Worm (Caenorhabditis elegans) whole organism, L4 larva: ENCODE data around the gene Y37E11AL.3.

Source experiments
- F10B5.3 ChIP-seq: sonication (generic microtip); optimal IDR thresholded peaks from 2 replicates; lab custom pipeline; 2016; ENCODE audit warnings: mild to moderate bottlenecking, missing genetic modification characterization, missing compliant biosample characterization
- F49E8.2 ChIP-seq: sonication (generic microtip); optimal IDR thresholded peaks from 2 replicates; lab custom pipeline; 2016; ENCODE audit warnings: missing compliant biosample characterization, mild to moderate bottlenecking, missing genetic modification characterization, borderline replicate concordance
- T26A8.4 ChIP-seq: fragments of 200-800 bp; sonication (Bioruptor generic); IDR thresholded peaks from 2 replicates; pipeline ENCODE4 v1.3.6; 2022; ENCODE audit warnings: missing genetic modification characterization, missing compliant biosample characterization
- Y75B8A.6 ChIP-seq: fragments of 200-800 bp; sonication (Bioruptor generic); IDR thresholded peaks from 2 replicates; pipeline ENCODE4 v1.3.6; 2022; ENCODE audit warnings: missing genetic modification reagents, missing genetic modification characterization, missing compliant biosample characterization
- aha-1 ChIP-seq: fragments of 150-350 bp; peaks from one replicate; lab custom pipeline; 2014; ENCODE audit warnings: missing biosample characterization, missing genetic modification characterization
- ceh-20 ChIP-seq: fragments of 200-800 bp; sonication (Bioruptor generic); IDR thresholded peaks from 2 replicates; pipeline ENCODE4 v1.3.6; 2022; ENCODE audit warnings: missing genetic modification reagents, missing genetic modification characterization, missing compliant biosample characterization
- daf-16 ChIP-seq, 3 experiments: sonication (generic microtip); optimal IDR thresholded peaks; 2 replicates each; lab custom pipeline; 2016 to 2017; ENCODE audit warnings: missing genetic modification characterization in 3 of 3, missing genetic modification reagents in 3 of 3, mild to moderate bottlenecking in 2 of 3, missing compliant biosample characterization in 2 of 3, missing biosample characterization in 1 of 3, moderate library complexity in 1 of 3
- daf-8 ChIP-seq: fragments of 200-800 bp; sonication (Bioruptor generic); IDR thresholded peaks from 2 replicates; pipeline ENCODE4 v1.3.6; 2022; ENCODE audit warnings: missing genetic modification characterization, missing compliant biosample characterization
- dmd-6 ChIP-seq: fragments of 200-800 bp; sonication (Bioruptor generic); IDR thresholded peaks from 2 replicates; pipeline ENCODE4 v1.3.6; 2022; ENCODE audit warnings: missing genetic modification reagents, missing genetic modification characterization, missing compliant biosample characterization
- dmd-8 ChIP-seq: fragments of 200-800 bp; sonication (Bioruptor generic); IDR thresholded peaks from 2 replicates; pipeline ENCODE4 v1.3.6; 2022; ENCODE audit warnings: missing genetic modification characterization, missing compliant biosample characterization
- dpl-1 ChIP-seq: fragments of 150-350 bp; optimal IDR thresholded peaks from 2 replicates; lab custom pipeline; 2014; ENCODE audit warnings: missing biosample characterization, missing genetic modification reagents, missing genetic modification characterization
- dve-1 ChIP-seq: sonication (generic microtip); optimal IDR thresholded peaks from 2 replicates; lab custom pipeline; 2017; ENCODE audit warnings: antibody characterized with exemption, mild to moderate bottlenecking, missing genetic modification characterization, missing compliant biosample characterization; ENCODE audit not compliant: insufficient read depth
- fkh-10 ChIP-seq: fragments of 150-350 bp; optimal IDR thresholded peaks from 2 replicates; lab custom pipeline; 2014; ENCODE audit warnings: missing biosample characterization, missing genetic modification reagents, missing genetic modification characterization
- gei-8 ChIP-seq: fragments of 200-800 bp; sonication (Bioruptor generic); optimal IDR thresholded peaks from 2 replicates; lab custom pipeline; 2018; ENCODE audit warnings: mild to moderate bottlenecking, missing genetic modification characterization, missing compliant biosample characterization
- hif-1 ChIP-seq, 2 experiments: sonication (generic microtip); optimal IDR thresholded peaks; 2 replicates each; lab custom pipeline; 2016 to 2017; ENCODE audit warnings: missing compliant biosample characterization in 2 of 2, missing genetic modification characterization in 2 of 2, missing genetic modification reagents in 2 of 2, missing genotype in 2 of 2, mild to moderate bottlenecking in 1 of 2
- hlh-11 ChIP-seq: fragments of 200-800 bp; sonication (Bioruptor generic); optimal IDR thresholded peaks from 2 replicates; lab custom pipeline; 2018; ENCODE audit warnings: mild to moderate bottlenecking, missing genetic modification characterization, missing compliant biosample characterization
- hlh-30 ChIP-seq: sonication (generic microtip); optimal IDR thresholded peaks from 2 replicates; lab custom pipeline; 2017; ENCODE audit warnings: antibody characterized with exemption, mild to moderate bottlenecking, missing genetic modification characterization, missing compliant biosample characterization; ENCODE audit not compliant: insufficient read depth
- jun-1 ChIP-seq: fragments of 150-350 bp; optimal IDR thresholded peaks from 2 replicates; lab custom pipeline; 2014; ENCODE audit warnings: missing biosample characterization, missing genetic modification reagents, missing genetic modification characterization
- lin-29 ChIP-seq: fragments of 200-800 bp; sonication (Bioruptor generic); IDR thresholded peaks from 2 replicates; pipeline ENCODE4 v1.3.6; 2022; ENCODE audit warnings: missing genetic modification reagents, missing genetic modification characterization, missing compliant biosample characterization
- madf-5 ChIP-seq, 2 experiments: fragments of 200-800 bp; sonication (Bioruptor generic); IDR thresholded peaks; 2 replicates each; pipeline ENCODE4 v1.3.6; 2022; ENCODE audit warnings: missing compliant biosample characterization in 2 of 2, missing genetic modification characterization in 2 of 2
- mdl-1 ChIP-seq, 2 experiments: fragments of 150-350 bp in 1 of 2; sonication (generic microtip) in 1 of 2; optimal IDR thresholded peaks; 2 replicates each; lab custom pipeline; 2014 to 2017; ENCODE audit warnings: missing biosample characterization in 2 of 2, missing genetic modification characterization in 2 of 2
- mep-1 ChIP-seq: fragments of 150-350 bp; sonication (generic microtip); optimal IDR thresholded peaks from 3 replicates; lab custom pipeline; 2014; ENCODE audit warnings: missing biosample characterization, missing genetic modification characterization
- mes-2 ChIP-seq: sonication (generic microtip); optimal IDR thresholded peaks from 2 replicates; lab custom pipeline; 2016; ENCODE audit warnings: missing genotype, mild to moderate bottlenecking, missing genetic modification characterization, missing compliant biosample characterization; ENCODE audit not compliant: poor library complexity, severe bottlenecking
- mxl-2 ChIP-seq: fragments of 200-800 bp; sonication (Bioruptor generic); conservative IDR thresholded peaks from 2 replicates; pipeline ENCODE4 v1.3.6; 2022; ENCODE audit warnings: missing genetic modification reagents, missing genetic modification characterization, missing compliant biosample characterization
- mxl-3 ChIP-seq: fragments of 200-800 bp; sonication (Bioruptor generic); optimal IDR thresholded peaks from 2 replicates; lab custom pipeline; 2018; ENCODE audit warnings: mild to moderate bottlenecking, missing genetic modification characterization, missing compliant biosample characterization
- nhr-10 ChIP-seq: fragments of 150-350 bp; optimal IDR thresholded peaks from 2 replicates; lab custom pipeline; 2014; ENCODE audit warnings: missing biosample characterization, missing genetic modification characterization
- nhr-102 ChIP-seq: sonication (generic microtip); optimal IDR thresholded peaks from 2 replicates; lab custom pipeline; 2016; ENCODE audit warnings: mild to moderate bottlenecking, missing genetic modification characterization, moderate library complexity, missing compliant biosample characterization
- nhr-11 ChIP-seq: fragments of 150-350 bp; optimal IDR thresholded peaks from 2 replicates; lab custom pipeline; 2014; ENCODE audit warnings: missing biosample characterization, missing genetic modification characterization
- nhr-25 ChIP-seq: sonication (generic microtip); optimal IDR thresholded peaks from 2 replicates; lab custom pipeline; 2017; ENCODE audit warnings: missing genetic modification characterization, mild to moderate bottlenecking, missing compliant biosample characterization, antibody characterized with exemption, moderate library complexity, borderline replicate concordance; ENCODE audit not compliant: insufficient read depth
- nhr-28 ChIP-seq: fragments of 150-350 bp; optimal IDR thresholded peaks from 2 replicates; lab custom pipeline; 2014; ENCODE audit warnings: missing biosample characterization, missing genetic modification characterization
- nhr-42 ChIP-seq: fragments of 200-800 bp; sonication (Bioruptor generic); IDR thresholded peaks from 2 replicates; pipeline ENCODE4 v1.3.6; 2022; ENCODE audit warnings: missing genetic modification characterization, missing compliant biosample characterization
- nhr-48 ChIP-seq: sonication (generic microtip); optimal IDR thresholded peaks from 2 replicates; lab custom pipeline; 2016; ENCODE audit warnings: mild to moderate bottlenecking, missing genetic modification characterization, missing compliant biosample characterization
- nhr-76 ChIP-seq: fragments of 150-350 bp; optimal IDR thresholded peaks from 2 replicates; lab custom pipeline; 2014; ENCODE audit warnings: missing biosample characterization, missing genetic modification characterization
- nhr-77 ChIP-seq: fragments of 150-350 bp; optimal IDR thresholded peaks from 2 replicates; lab custom pipeline; 2014; ENCODE audit warnings: missing biosample characterization, missing genetic modification characterization
- pha-4 ChIP-seq, 2 experiments: fragments of 150-350 bp in 1 of 2; fragments of 200-800 bp in 1 of 2; sonication (Bioruptor generic) in 1 of 2; IDR thresholded peaks in 1 of 2; optimal IDR thresholded peaks in 1 of 2; 2 replicates each; pipeline versions ENCODE4 v1.3.6 to Lab custom; 2014 to 2022; ENCODE audit warnings: missing genetic modification characterization in 2 of 2, missing genetic modification reagents in 2 of 2, missing biosample characterization in 1 of 2, missing compliant biosample characterization in 1 of 2
- php-3 ChIP-seq: fragments of 200-800 bp; sonication (Bioruptor generic); IDR thresholded peaks from 2 replicates; pipeline ENCODE4 v1.3.6; 2022; ENCODE audit warnings: missing genetic modification reagents, missing genetic modification characterization, missing compliant biosample characterization
- snpc-4 ChIP-seq: fragments of 150-350 bp; optimal IDR thresholded peaks from 2 replicates; lab custom pipeline; 2014; ENCODE audit warnings: missing biosample characterization, missing genetic modification characterization
- tag-97 ChIP-seq: fragments of 200-800 bp; sonication (Bioruptor generic); IDR thresholded peaks from 2 replicates; pipeline ENCODE4 v1.3.6; 2022; ENCODE audit warnings: missing genetic modification characterization, missing compliant biosample characterization
- tra-1 ChIP-seq: fragments of 200-800 bp; sonication (Bioruptor generic); IDR thresholded peaks from 2 replicates; pipeline ENCODE4 v1.3.6; 2022; ENCODE audit warnings: missing genetic modification reagents, missing genetic modification characterization, missing compliant biosample characterization
- unc-62 ChIP-seq, 3 experiments: fragments of 150-350 bp in 1 of 3; sonication (generic microtip); optimal IDR thresholded peaks in 2 of 3; peaks in 1 of 3; 1 replicate in 1 of 3; 2 replicates in 2 of 3; lab custom pipeline; 2014 to 2017; ENCODE audit warnings: missing biosample characterization in 3 of 3, missing genetic modification characterization in 3 of 3, missing genetic modification reagents in 3 of 3, missing genotype in 1 of 3
- zag-1 ChIP-seq: fragments of 150-350 bp; optimal IDR thresholded peaks from 2 replicates; lab custom pipeline; 2014; ENCODE audit warnings: missing biosample characterization, missing genetic modification characterization
- zfp-2 ChIP-seq: sonication (generic microtip); optimal IDR thresholded peaks from 2 replicates; lab custom pipeline; 2016; ENCODE audit warnings: mild to moderate bottlenecking, missing genetic modification characterization, missing compliant biosample characterization
- zfp-3 ChIP-seq: fragments of 200-800 bp; sonication (Bioruptor generic); conservative IDR thresholded peaks from 2 replicates; pipeline ENCODE4 v1.3.6; 2022; ENCODE audit warnings: missing genetic modification reagents, missing genetic modification characterization, missing compliant biosample characterization
- ztf-7 ChIP-seq: fragments of 150-350 bp; optimal IDR thresholded peaks from 2 replicates; lab custom pipeline; 2014; ENCODE audit warnings: missing biosample characterization, missing genetic modification characterization

Gene Y37E11AL.3

DNA sequence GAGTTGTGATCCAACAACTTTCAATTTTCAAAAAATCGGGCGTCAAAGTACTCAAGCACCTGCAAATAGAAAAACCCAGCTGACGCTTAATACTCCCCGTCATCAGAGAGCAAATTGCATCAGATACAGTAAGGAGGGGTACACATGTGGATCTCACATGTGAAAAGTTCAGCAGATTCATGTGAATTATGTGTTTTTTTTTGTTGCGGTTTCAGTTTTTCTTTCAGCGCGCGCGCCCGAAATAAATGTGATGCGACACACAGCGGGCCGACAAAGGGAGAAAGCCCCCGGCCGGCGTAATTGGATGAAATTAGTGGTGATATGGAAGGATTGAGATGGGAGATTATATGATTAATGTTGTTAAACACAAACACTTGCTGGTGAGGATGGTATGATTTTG lies 42.5 kb upstream of the Y37E11AL.3 start (continued):
- TF ChIP-seq daf-8 (GFP tag; lab: Robert Waterston, UW) (no peak), mdl-1 (tag; optimal IDR thresholded peaks at IDR 0.05; lab: Kevin White, UChicago) (peak in 1 of 2 experiments; percentile 71), zfp-3 (GFP tag; lab: Robert Waterston, UW) (no peak)

DNA sequence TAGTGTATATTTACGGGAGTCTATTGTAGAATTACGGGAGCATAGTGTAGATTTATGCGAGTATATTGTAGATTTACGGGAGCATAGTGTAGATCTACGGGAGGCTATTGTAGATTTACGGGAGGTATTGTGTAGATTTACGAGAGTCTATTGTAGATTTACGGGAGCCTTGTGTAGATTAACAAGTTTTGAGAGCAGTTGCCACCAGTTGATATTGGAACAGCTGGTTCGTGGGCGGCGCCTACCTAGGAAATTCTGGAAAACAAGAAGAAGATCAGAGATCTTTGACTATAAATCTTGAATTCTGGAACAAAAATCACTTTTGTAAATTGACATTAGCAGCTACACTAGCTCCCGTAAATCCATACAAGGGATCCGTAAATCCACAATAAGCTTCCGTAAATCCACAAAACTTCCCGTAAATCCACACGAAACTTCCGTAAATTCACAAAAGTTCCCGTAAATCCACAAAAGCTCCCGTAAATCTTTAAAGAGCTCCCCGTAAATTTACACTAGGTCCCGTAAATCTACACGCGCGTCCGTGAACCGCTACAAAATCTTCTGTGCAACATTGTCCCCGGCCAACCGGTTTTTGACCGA lies 41.9 kb upstream of the Y37E11AL.3 start:
- TF ChIP-seq snpc-4 (no peak), Y75B8A.6 (GFP tag; lab: Robert Waterston, UW) (no peak), ztf-7 (no peak), zag-1 (tag; lab: Kevin White, UChicago) (no peak), unc-62 (GFP tag; optimal IDR thresholded peaks at IDR 0.05 in 1 of 2; lab: Kevin White, UChicago) (no peak), unc-62 (tag; optimal IDR thresholded peaks at IDR 0.05; lab: Kevin White, UChicago) (no peak)

DNA sequence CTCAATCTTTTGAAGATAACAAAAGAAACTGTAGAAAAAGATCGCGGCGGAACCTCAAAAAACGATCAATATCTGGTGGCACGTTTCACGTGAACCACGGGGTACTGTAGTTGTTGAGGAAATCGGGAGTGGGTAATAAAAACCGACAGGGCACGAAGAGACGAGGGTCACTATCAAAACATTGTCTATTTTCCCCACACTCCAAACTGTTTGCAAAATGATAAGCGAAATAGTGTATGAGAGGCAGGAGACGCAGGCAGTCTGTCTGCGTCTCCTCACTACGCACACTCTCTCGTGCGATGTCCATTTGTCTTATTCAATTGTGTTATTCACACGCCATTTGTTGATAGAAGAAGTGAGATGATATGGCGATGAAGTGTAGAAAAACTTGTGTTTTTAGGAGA lies 41.3 kb upstream of the Y37E11AL.3 start:
- TF ChIP-seq nhr-48 (tag; lab: Kevin White, UChicago), result peak; percentile 94
- TF ChIP-seq nhr-102 (tag; lab: Kevin White, UChicago), result peak; percentile 52
- no peak for TF ChIP-seq fkh-10
- TF ChIP-seq madf-5 (GFP tag; IDR thresholded peaks at IDR 0.05; lab: Robert Waterston, UW), result no peak
- TF ChIP-seq hlh-30 (tag; lab: Kevin White, UChicago), result peak; percentile 77
- TF ChIP-seq aha-1, result peak; percentile 52
- TF ChIP-seq mxl-3 (GFP tag; lab: Kevin White, UChicago), result peak; percentile 70
- peak; percentile 29 for TF ChIP-seq nhr-77
- peak; percentile 61 for TF ChIP-seq T26A8.4 (GFP tag; lab: Robert Waterston, UW)
- peak; percentile 11 for TF ChIP-seq mes-2
- no peak for TF ChIP-seq tag-97 (GFP tag; lab: Robert Waterston, UW)
- TF ChIP-seq hif-1 (tag; optimal IDR thresholded peaks at IDR 0.05; lab: Kevin White, UChicago), result peak in 1 of 2 experiments; percentile 11
- no peak for TF ChIP-seq F10B5.3
- TF ChIP-seq ztf-7, result no peak
- TF ChIP-seq nhr-28 (tag; lab: Kevin White, UChicago), result peak; percentile 94
- no peak for TF ChIP-seq jun-1 (tag; lab: Kevin White, UChicago)
- TF ChIP-seq mdl-1 (tag; optimal IDR thresholded peaks at IDR 0.05; lab: Kevin White, UChicago), result peak; percentile 55 to 81
- TF ChIP-seq mxl-2 (GFP tag; lab: Robert Waterston, UW), result peak; percentile 79; the same call in 1 of the 2 replicates
- no peak for TF ChIP-seq pha-4 (GFP tag; IDR thresholded peaks at IDR 0.05; lab: Robert Waterston, UW)
- peak; percentile 37 for TF ChIP-seq pha-4 (tag; optimal IDR thresholded peaks at IDR 0.05; lab: Kevin White, UChicago)
- TF ChIP-seq ceh-20 (GFP tag; lab: Robert Waterston, UW), result no peak
- TF ChIP-seq nhr-10 (tag; lab: Kevin White, UChicago), result peak; percentile 82
- TF ChIP-seq F49E8.2 (tag; lab: Kevin White, UChicago), result no peak
- peak; percentile 68 for TF ChIP-seq php-3 (GFP tag; lab: Robert Waterston, UW)
- TF ChIP-seq lin-29 (GFP tag; lab: Robert Waterston, UW), result no peak
- TF ChIP-seq tra-1, result no peak
- peak; percentile 32; the same call in 1 of the 2 replicates for TF ChIP-seq nhr-42 (GFP tag; lab: Robert Waterston, UW)
- TF ChIP-seq zfp-2, result no peak
- TF ChIP-seq nhr-25, result peak; percentile 41
- peak; percentile 24 for TF ChIP-seq mep-1 (tag; lab: Kevin White, UChicago)
- TF ChIP-seq nhr-11 (tag; lab: Kevin White, UChicago), result peak; percentile 31
- TF ChIP-seq dmd-6, result peak; percentile 68
- no peak for TF ChIP-seq gei-8
- peak; percentile 88 for TF ChIP-seq dve-1 (tag; lab: Kevin White, UChicago)
- no peak for TF ChIP-seq daf-8 (GFP tag; lab: Robert Waterston, UW)
- no peak for TF ChIP-seq daf-16 (GFP tag; optimal IDR thresholded peaks at IDR 0.05; lab: Kevin White, UChicago)
- TF ChIP-seq daf-16 (tag; optimal IDR thresholded peaks at IDR 0.05; lab: Kevin White, UChicago), result peak; percentile 96
- no peak for TF ChIP-seq dmd-8 (GFP tag; lab: Robert Waterston, UW)
- peak; percentile 92 for TF ChIP-seq hlh-11
- TF ChIP-seq nhr-76 (tag; lab: Kevin White, UChicago), result no peak
- TF ChIP-seq dpl-1, result peak; percentile 33
